Fruit fly (Drosophila melanogaster) whole organism, embryonic: ENCODE data around the gene rin.

ENCODE experiments used
- CG10147 ChIP-seq: fragments of 200-800 bp; sonication (Bioruptor generic); optimal IDR thresholded peaks from 2 replicates; lab custom pipeline; 2019; ENCODE audit warnings: missing biosample characterization, mild to moderate bottlenecking, missing genetic modification characterization, moderate library complexity
- CG10209 ChIP-seq: fragments of 200-800 bp; sonication (Bioruptor generic); optimal IDR thresholded peaks from 3 replicates; lab custom pipeline; 2017; ENCODE audit warnings: missing biosample characterization, mild to moderate bottlenecking, missing genetic modification characterization, missing genetic modification reagents
- CG10267 ChIP-seq: fragments of 200-800 bp; sonication (Bioruptor generic); optimal IDR thresholded peaks from 2 replicates; lab custom pipeline; 2018; ENCODE audit warnings: missing biosample characterization, mild to moderate bottlenecking, missing genetic modification characterization, moderate library complexity
- CG12769 ChIP-seq: fragments of 200-800 bp; sonication (Bioruptor generic); optimal IDR thresholded peaks from 2 replicates; lab custom pipeline; 2019; ENCODE audit warnings: missing biosample characterization, mild to moderate bottlenecking, missing genetic modification characterization, moderate library complexity
- CG13624 ChIP-seq: fragments of 200-800 bp; sonication (Bioruptor generic); optimal IDR thresholded peaks from 2 replicates; lab custom pipeline; 2016; ENCODE audit warnings: missing biosample characterization, missing genetic modification characterization
- CG1602 ChIP-seq: fragments of 200-800 bp; sonication (Bioruptor generic); optimal IDR thresholded peaks from 3 replicates; lab custom pipeline; 2016; ENCODE audit warnings: missing biosample characterization, missing genetic modification characterization
- CG17361 ChIP-seq: fragments of 200-800 bp; sonication (Bioruptor generic); IDR thresholded peaks from 3 replicates; pipeline ENCODE4 v1.3.6; 2022; ENCODE audit warnings: missing biosample characterization, missing genetic modification characterization
- CG18476 ChIP-seq: fragments of 200-800 bp; sonication (Bioruptor generic); optimal IDR thresholded peaks from 2 replicates; lab custom pipeline; 2016; ENCODE audit warnings: missing biosample characterization, mild to moderate bottlenecking, missing genetic modification characterization
- CG18619 ChIP-seq: fragments of 200-800 bp; sonication (Bioruptor generic); optimal IDR thresholded peaks from 3 replicates; lab custom pipeline; 2017; ENCODE audit warnings: missing biosample characterization, mild to moderate bottlenecking, missing genetic modification characterization
- CG18764 ChIP-seq: fragments of 200-800 bp; sonication (Bioruptor generic); optimal IDR thresholded peaks from 3 replicates; lab custom pipeline; 2016; ENCODE audit warnings: missing biosample characterization, missing genetic modification characterization
- CG31365 ChIP-seq: fragments of 200-800 bp; sonication (Bioruptor generic); optimal IDR thresholded peaks from 2 replicates; lab custom pipeline; 2018; ENCODE audit warnings: missing biosample characterization, mild to moderate bottlenecking, missing genetic modification characterization
- CG43689 ChIP-seq: fragments of 200-800 bp; sonication (Bioruptor generic); IDR thresholded peaks from 2 replicates; pipeline ENCODE4 v1.3.6; 2022; ENCODE audit warnings: missing biosample characterization, missing genetic modification characterization
- CG4730 ChIP-seq: fragments of 200-800 bp; sonication (Bioruptor generic); IDR thresholded peaks from 2 replicates; pipeline ENCODE4 v1.3.6; 2022; ENCODE audit warnings: missing biosample characterization, missing genetic modification characterization
- CG6689 ChIP-seq: fragments of 200-800 bp; sonication (Bioruptor generic); IDR thresholded peaks from 2 replicates; pipeline ENCODE4 v1.3.6; 2022; ENCODE audit warnings: missing biosample characterization, missing genetic modification characterization
- CG7786 ChIP-seq: fragments of 200-800 bp; sonication (Bioruptor generic); optimal IDR thresholded peaks from 2 replicates; lab custom pipeline; 2016; ENCODE audit warnings: missing biosample characterization, missing genetic modification characterization
- ERR ChIP-seq: fragments of 200-800 bp; sonication (Bioruptor generic); optimal IDR thresholded peaks from 2 replicates; lab custom pipeline; 2016; ENCODE audit warnings: missing biosample characterization, missing genetic modification characterization
- HLH4C ChIP-seq: fragments of 200-800 bp; sonication (Bioruptor generic); IDR thresholded peaks from 3 replicates; pipeline ENCODE4 v1.3.6; 2022; ENCODE audit warnings: missing biosample characterization, missing genetic modification characterization; ENCODE audit not compliant: partially characterized antibody
- MTF-1 ChIP-seq: fragments of 200-800 bp; sonication (Bioruptor generic); optimal IDR thresholded peaks from 2 replicates; lab custom pipeline; 2018; ENCODE audit warnings: missing biosample characterization, mild to moderate bottlenecking, missing genetic modification characterization, borderline replicate concordance
- Side ChIP-seq: fragments of 200-800 bp; sonication (Bioruptor generic); optimal IDR thresholded peaks from 2 replicates; lab custom pipeline; 2016; ENCODE audit warnings: missing biosample characterization, missing genetic modification characterization
- Taf1 ChIP-seq: fragments of 200-800 bp; sonication (Bioruptor generic); IDR thresholded peaks from 2 replicates; pipeline ENCODE4 v1.3.6; 2022; ENCODE audit warnings: missing biosample characterization, missing genetic modification characterization
- Vsx1 ChIP-seq: fragments of 200-800 bp; sonication (Bioruptor generic); optimal IDR thresholded peaks from 2 replicates; lab custom pipeline; 2017; ENCODE audit warnings: missing biosample characterization, mild to moderate bottlenecking, missing genetic modification characterization, missing genetic modification reagents
- Xrp1 ChIP-seq: fragments of 200-800 bp; sonication (Bioruptor generic); IDR thresholded peaks from 2 replicates; pipeline ENCODE4 v1.3.6; 2022; ENCODE audit warnings: missing biosample characterization, missing genetic modification characterization
- YL-1 ChIP-seq: fragments of 200-800 bp; sonication (Bioruptor generic); optimal IDR thresholded peaks from 3 replicates; lab custom pipeline; 2017; ENCODE audit warnings: missing biosample characterization, mild to moderate bottlenecking, missing genetic modification characterization
- bigmax ChIP-seq: fragments of 200-800 bp; sonication (Bioruptor generic); optimal IDR thresholded peaks from 2 replicates; lab custom pipeline; 2018; ENCODE audit warnings: missing biosample characterization, mild to moderate bottlenecking, missing genetic modification characterization
- cas ChIP-seq: fragments of 200-800 bp; sonication (Bioruptor generic); IDR thresholded peaks from 2 replicates; pipeline ENCODE4 v1.3.6; 2022; ENCODE audit warnings: missing biosample characterization, missing genetic modification characterization
- esg ChIP-seq: fragments of 200-800 bp; sonication (Bioruptor generic); conservative IDR thresholded peaks from 2 replicates; pipeline ENCODE4 v1.3.6; 2022; ENCODE audit warnings: missing biosample characterization, missing genetic modification characterization
- ftz-f1 ChIP-seq: fragments of 200-800 bp; sonication (Bioruptor generic); optimal IDR thresholded peaks from 2 replicates; lab custom pipeline; 2016; ENCODE audit warnings: missing biosample characterization, missing genetic modification characterization
- fu2 ChIP-seq: fragments of 200-800 bp; sonication (Bioruptor generic); optimal IDR thresholded peaks from 2 replicates; lab custom pipeline; 2016; ENCODE audit warnings: missing biosample characterization, missing genetic modification characterization
- gsb-n ChIP-seq: fragments of 200-800 bp; sonication (Bioruptor generic); optimal IDR thresholded peaks from 3 replicates; lab custom pipeline; 2018; ENCODE audit warnings: missing biosample characterization, mild to moderate bottlenecking, missing genetic modification characterization
- hb ChIP-seq: fragments of 200-800 bp; sonication (Bioruptor generic); IDR thresholded peaks from 3 replicates; pipeline ENCODE4 v1.3.6; 2022; ENCODE audit warnings: missing biosample characterization, missing genetic modification characterization; ENCODE audit not compliant: partially characterized antibody
- jing ChIP-seq: fragments of 200-800 bp; sonication (Bioruptor generic); optimal IDR thresholded peaks from 2 replicates; lab custom pipeline; 2018; ENCODE audit warnings: missing biosample characterization, mild to moderate bottlenecking, missing genetic modification characterization
- klu ChIP-seq: fragments of 200-800 bp; sonication (Bioruptor generic); IDR thresholded peaks from 2 replicates; pipeline ENCODE4 v1.3.6; 2022; ENCODE audit warnings: missing biosample characterization, missing genetic modification characterization
- lbe ChIP-seq: fragments of 200-800 bp; sonication (Bioruptor generic); optimal IDR thresholded peaks from 2 replicates; lab custom pipeline; 2016; ENCODE audit warnings: missing biosample characterization, mild to moderate bottlenecking, missing genetic modification characterization
- maf-S ChIP-seq: fragments of 200-800 bp; sonication (Bioruptor generic); optimal IDR thresholded peaks from 2 replicates; lab custom pipeline; 2016; ENCODE audit warnings: missing biosample characterization, missing genetic modification characterization
- nmo ChIP-seq: fragments of 200-800 bp; sonication (Bioruptor generic); optimal IDR thresholded peaks from 2 replicates; lab custom pipeline; 2018; ENCODE audit warnings: missing biosample characterization, mild to moderate bottlenecking, missing genetic modification characterization, moderate library complexity
- odd ChIP-seq: fragments of 200-800 bp; sonication (Bioruptor generic); optimal IDR thresholded peaks from 2 replicates; lab custom pipeline; 2017; ENCODE audit warnings: missing biosample characterization, mild to moderate bottlenecking, missing genetic modification characterization
- org-1 ChIP-seq: fragments of 200-800 bp; sonication (Bioruptor generic); optimal IDR thresholded peaks from 2 replicates; lab custom pipeline; 2017; ENCODE audit warnings: missing biosample characterization, missing genetic modification characterization
- repo ChIP-seq: fragments of 200-800 bp; sonication (Bioruptor generic); optimal IDR thresholded peaks from 2 replicates; lab custom pipeline; 2016; ENCODE audit warnings: missing biosample characterization, missing genetic modification characterization
- salm ChIP-seq: fragments of 200-800 bp; sonication (Bioruptor generic); optimal IDR thresholded peaks from 2 replicates; lab custom pipeline; 2018; ENCODE audit warnings: missing biosample characterization, mild to moderate bottlenecking, missing genetic modification characterization
- sisA ChIP-seq: fragments of 200-800 bp; sonication (Bioruptor generic); IDR thresholded peaks from 2 replicates; pipeline ENCODE4 v1.3.6; 2022; ENCODE audit warnings: missing biosample characterization, missing genetic modification characterization
- sna ChIP-seq: fragments of 200-800 bp; sonication (Bioruptor generic); IDR thresholded peaks from 2 replicates; pipeline ENCODE4 v1.3.6; 2022; ENCODE audit warnings: missing biosample characterization, missing genetic modification characterization; ENCODE audit not compliant: partially characterized antibody
- so ChIP-seq: fragments of 200-800 bp; sonication (Bioruptor generic); IDR thresholded peaks from 3 replicates; pipeline ENCODE4 v1.3.6; 2022; ENCODE audit warnings: missing biosample characterization, missing genetic modification characterization
- stwl ChIP-seq: fragments of 200-800 bp; sonication (Bioruptor generic); optimal IDR thresholded peaks from 3 replicates; lab custom pipeline; 2018; ENCODE audit warnings: missing biosample characterization, mild to moderate bottlenecking, missing genetic modification characterization, moderate library complexity
- tgo ChIP-seq: fragments of 200-800 bp; sonication (Bioruptor generic); IDR thresholded peaks from 3 replicates; pipeline ENCODE4 v1.3.6; 2022; ENCODE audit warnings: missing biosample characterization, missing genetic modification characterization
- toy ChIP-seq: fragments of 200-800 bp; sonication (Bioruptor generic); IDR thresholded peaks from 2 replicates; pipeline ENCODE4 v1.3.6; 2022; ENCODE audit warnings: missing biosample characterization, missing genetic modification characterization
- ttk ChIP-seq: fragments of 200-800 bp; sonication (Bioruptor generic); IDR thresholded peaks from 2 replicates; pipeline ENCODE4 v2.1.2; 2022; ENCODE audit warnings: missing biosample characterization, missing genetic modification characterization
- unpg ChIP-seq: fragments of 200-800 bp; sonication (Bioruptor generic); optimal IDR thresholded peaks from 3 replicates; lab custom pipeline; 2018; ENCODE audit warnings: missing biosample characterization, mild to moderate bottlenecking, missing genetic modification characterization, moderate library complexity
- vfl ChIP-seq: fragments of 200-800 bp; sonication (Bioruptor generic); optimal IDR thresholded peaks from 2 replicates; lab custom pipeline; 2016; ENCODE audit warnings: missing biosample characterization, missing genetic modification characterization
- zfh1 ChIP-seq: fragments of 200-800 bp; sonication (Bioruptor generic); IDR thresholded peaks from 3 replicates; pipeline ENCODE4 v1.3.6; 2022; ENCODE audit warnings: missing biosample characterization, missing genetic modification characterization

rin gene

dm6 chr3R:13660924-13661659, 14.3 kb downstream of the rin start, which contains the start of gene B52 (continued):
- peak; percentile 37 for TF ChIP-seq CG10267
- peak; percentile 52; the same call in 2 of the 3 replicates for TF ChIP-seq HLH4C (GFP tag; lab: Robert Waterston, UW)
- TF ChIP-seq ttk = peak; percentile 62; the same call in 1 of the 2 replicates
- TF ChIP-seq sna = no peak
- TF ChIP-seq jing (GFP tag; lab: Kevin White, UChicago) = peak; percentile 17
- peak; percentile 29 for TF ChIP-seq nmo (GFP tag; lab: Kevin White, UChicago)
- peak; percentile 78 for TF ChIP-seq CG17361
- TF ChIP-seq Taf1 (GFP tag; lab: Robert Waterston, UW) = no peak; the same call in 1 of the 2 replicates
- 0 out of 2 replicates have a peak, but pooled peaks have one; percentile 20 for TF ChIP-seq klu (GFP tag; lab: Robert Waterston, UW)
- peak; percentile 68 for TF ChIP-seq Side
- TF ChIP-seq CG6689 (GFP tag; lab: Robert Waterston, UW) = peak; percentile 43
- peak; percentile 55 for TF ChIP-seq CG18764 (GFP tag; lab: Kevin White, UChicago)
- peak; percentile 42 for TF ChIP-seq maf-S (GFP tag; lab: Kevin White, UChicago)
- TF ChIP-seq CG12769 = peak; percentile 73
- TF ChIP-seq hb = peak; percentile 18; the same call in 1 of the 3 replicates
- no peak; the same call in 1 of the 2 replicates for TF ChIP-seq Xrp1 (GFP tag; lab: Robert Waterston, UW)
- TF ChIP-seq CG7786 = peak; percentile 21
- peak; percentile 25 for TF ChIP-seq CG1602
- TF ChIP-seq CG10147 (GFP tag; lab: Kevin White, UChicago) = peak; percentile 42
- TF ChIP-seq lbe (GFP tag; lab: Kevin White, UChicago) = peak; percentile 49
- TF ChIP-seq unpg = peak; percentile 63
- peak; percentile 23; the same call in 1 of the 3 replicates for TF ChIP-seq tgo (GFP tag; lab: Robert Waterston, UW)
- TF ChIP-seq bigmax (GFP tag; lab: Kevin White, UChicago) = peak; percentile 51
- TF ChIP-seq CG43689 (GFP tag; lab: Robert Waterston, UW) = no peak
- TF ChIP-seq salm (tag; lab: Kevin White, UChicago) = peak; percentile 11
- peak; percentile 44 for TF ChIP-seq org-1 (GFP tag; lab: Kevin White, UChicago)
- TF ChIP-seq CG13624 (GFP tag; lab: Kevin White, UChicago) = peak; percentile 64
- no peak for TF ChIP-seq toy (GFP tag; lab: Robert Waterston, UW)
- peak; percentile 20 for TF ChIP-seq vfl
- no peak for TF ChIP-seq CG18476 (GFP tag; lab: Kevin White, UChicago)
- TF ChIP-seq gsb-n (tag; lab: Kevin White, UChicago) = peak; percentile 61
- peak; percentile 62 for TF ChIP-seq sisA (GFP tag; lab: Robert Waterston, UW)
- TF ChIP-seq ERR (GFP tag; lab: Kevin White, UChicago) = peak; percentile 16
- 0 out of 2 replicates have a peak, but pooled peaks have one; percentile 26 for TF ChIP-seq CG4730 (GFP tag; lab: Robert Waterston, UW)
- TF ChIP-seq stwl (tag; lab: Kevin White, UChicago) = no peak
- TF ChIP-seq CG18619 (GFP tag; lab: Kevin White, UChicago) = peak; percentile 72
- TF ChIP-seq YL-1 (GFP tag; lab: Kevin White, UChicago) = peak; percentile 96
- TF ChIP-seq zfh1 (GFP tag; lab: Robert Waterston, UW) = peak; percentile 77
- TF ChIP-seq repo (GFP tag; lab: Kevin White, UChicago) = peak; percentile 1
- no peak for TF ChIP-seq cas (GFP tag; lab: Robert Waterston, UW)
- TF ChIP-seq so (GFP tag; lab: Robert Waterston, UW) = peak; percentile 71; the same call in 1 of the 3 replicates
- TF ChIP-seq odd = peak; percentile 67
- TF ChIP-seq CG10209 (GFP tag; lab: Kevin White, UChicago) = peak; percentile 65
- TF ChIP-seq CG31365 (tag; lab: Kevin White, UChicago) = peak; percentile 64
- peak; percentile 62 for TF ChIP-seq Vsx1
- TF ChIP-seq fu2 (GFP tag; lab: Kevin White, UChicago) = peak; percentile 17
- peak; percentile 59 for TF ChIP-seq esg
- TF ChIP-seq MTF-1 (GFP tag; lab: Kevin White, UChicago) = peak; percentile 87
- TF ChIP-seq ftz-f1 (GFP tag; lab: Kevin White, UChicago) = no peak
